Fruit fly (Drosophila melanogaster): ENCODE data around the gene Gr5a.

Gene Gr5a

dm6 chrX:5639083-5639482 is 41.3 kb upstream of the Gr5a start (continued):
- TF ChIP-seq CG8119 (GFP tag; IDR thresholded peaks at IDR 0.05) (0 out of 3 replicates have a peak, but pooled peaks have one; percentile 24), CG6792 (GFP tag; optimal IDR thresholded peaks at IDR 0.05) (peak; percentile 43), CG6808 (GFP tag; optimal IDR thresholded peaks at IDR 0.05) (no peak), Hr4 (GFP tag; optimal IDR thresholded peaks at IDR 0.05) (peak; percentile 22), eg (GFP tag; IDR thresholded peaks at IDR 0.05) (peak; percentile 31; the same call in 1 of the 3 replicates), CG11902 (GFP tag; optimal IDR thresholded peaks at IDR 0.05) (peak; percentile 12), Eip93F (GFP tag; optimal IDR thresholded peaks at IDR 0.05) (no peak), esn (GFP tag; optimal IDR thresholded peaks at IDR 0.05) (peak; percentile 41), Lpt (GFP tag; optimal IDR thresholded peaks at IDR 0.05) (no peak), CG9139 (GFP tag; optimal IDR thresholded peaks at IDR 0.05) (no peak), CG3919 (GFP tag; optimal IDR thresholded peaks at IDR 0.05) (peak; percentile 22), CG7368 (GFP tag; optimal IDR thresholded peaks at IDR 0.05) (no peak), Ets96B (tag; optimal IDR thresholded peaks at IDR 0.05) (peak; percentile 28)

DNA sequence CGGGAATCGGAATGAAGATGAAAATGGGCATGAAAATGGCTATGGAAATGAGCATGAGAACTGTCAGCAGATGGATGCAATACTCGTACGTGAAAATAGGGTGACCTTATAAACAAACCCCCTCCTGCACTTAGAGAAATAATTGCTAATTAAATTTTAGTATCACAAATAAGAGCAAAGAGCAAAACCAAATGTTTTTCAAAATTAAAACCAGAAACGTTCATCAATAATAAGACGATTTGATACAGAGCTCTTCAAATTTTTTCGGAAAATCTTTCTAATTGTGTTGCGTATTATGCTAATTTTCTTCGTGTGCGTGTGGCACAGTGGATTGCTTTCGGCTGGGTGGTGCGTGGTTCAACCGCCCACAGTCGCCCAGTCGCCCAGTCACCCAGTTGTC is 34.2 kb upstream of the Gr5a start:
- TF ChIP-seq CG15336 (GFP tag; IDR thresholded peaks at IDR 0.05): peak; percentile 35; the same call in 1 of the 2 replicates
- no peak for TF ChIP-seq fkh (GFP tag; optimal IDR thresholded peaks at IDR 0.05)
- TF ChIP-seq vri (GFP tag; optimal IDR thresholded peaks at IDR 0.05): no peak
- TF ChIP-seq CG6808 (GFP tag; optimal IDR thresholded peaks at IDR 0.05): no peak
- TF ChIP-seq ss (GFP tag; optimal IDR thresholded peaks at IDR 0.05): no peak
- TF ChIP-seq Eip75B (GFP tag; optimal IDR thresholded peaks at IDR 0.05): peak; percentile 1
- TF ChIP-seq CG10631 (GFP tag; optimal IDR thresholded peaks at IDR 0.05): peak; percentile 4
- no peak for TF ChIP-seq Gug (GFP tag; IDR thresholded peaks at IDR 0.05)
- no peak for TF ChIP-seq CG6276 (GFP tag; optimal IDR thresholded peaks at IDR 0.05)
- peak; percentile 13 for TF ChIP-seq CG32006 (GFP tag; optimal IDR thresholded peaks at IDR 0.05)
- peak; percentile 10 for TF ChIP-seq esn (GFP tag; optimal IDR thresholded peaks at IDR 0.05)
- no peak for TF ChIP-seq CG11294 (GFP tag; IDR thresholded peaks at IDR 0.05)
- no peak for TF ChIP-seq CG10669 (GFP tag; optimal IDR thresholded peaks at IDR 0.05)
- TF ChIP-seq svp (GFP tag): peak; percentile 8
- TF ChIP-seq CG3919 (GFP tag; optimal IDR thresholded peaks at IDR 0.05): no peak
- TF ChIP-seq lz (GFP tag; optimal IDR thresholded peaks at IDR 0.05): no peak
- no peak for TF ChIP-seq CG9139 (GFP tag; optimal IDR thresholded peaks at IDR 0.05)
- no peak for TF ChIP-seq Ets96B (tag; optimal IDR thresholded peaks at IDR 0.05)
- TF ChIP-seq CG34406 (GFP tag; optimal IDR thresholded peaks at IDR 0.05): no peak
- no peak for TF ChIP-seq CG16779 (tag; optimal IDR thresholded peaks at IDR 0.05)
- TF ChIP-seq fd85E (GFP tag; optimal IDR thresholded peaks at IDR 0.05): no peak
- no peak for TF ChIP-seq CG8319 (GFP tag; optimal IDR thresholded peaks at IDR 0.05)
- no peak for TF ChIP-seq dsx (GFP tag; optimal IDR thresholded peaks at IDR 0.05; ENCODE audit: poor library complexity, severe bottlenecking)

- TF ChIP-seq CG10669 (GFP tag; optimal IDR thresholded peaks at IDR 0.05): peak; percentile 66
- TF ChIP-seq fkh (GFP tag; optimal IDR thresholded peaks at IDR 0.05): no peak
- TF ChIP-seq dsx (GFP tag; optimal IDR thresholded peaks at IDR 0.05; ENCODE audit: poor library complexity, severe bottlenecking): peak; percentile 69
- no peak for TF ChIP-seq Eip93F (GFP tag; optimal IDR thresholded peaks at IDR 0.05)
- TF ChIP-seq Gug (GFP tag; IDR thresholded peaks at IDR 0.05): peak; percentile 82
- TF ChIP-seq CG31627 (GFP tag; optimal IDR thresholded peaks at IDR 0.05): peak; percentile 66
- peak; percentile 19 for TF ChIP-seq Sox15 (GFP tag; optimal IDR thresholded peaks at IDR 0.05)
- peak; percentile 59 for TF ChIP-seq CG8632 (GFP tag; optimal IDR thresholded peaks at IDR 0.05)
- TF ChIP-seq acj6 (GFP tag; optimal IDR thresholded peaks at IDR 0.05): peak; percentile 72
- peak; percentile 61 for TF ChIP-seq fd59A (GFP tag; optimal IDR thresholded peaks at IDR 0.05)
- peak; percentile 72; the same call in 1 of the 2 replicates for TF ChIP-seq CG11294 (GFP tag; IDR thresholded peaks at IDR 0.05)
- TF ChIP-seq CG34406 (GFP tag; optimal IDR thresholded peaks at IDR 0.05): peak; percentile 63
- peak; percentile 66 for TF ChIP-seq dac (GFP tag; optimal IDR thresholded peaks at IDR 0.05)
- peak; percentile 40 for TF ChIP-seq Ets21C (GFP tag; optimal IDR thresholded peaks at IDR 0.05)
- TF ChIP-seq CG3032 (tag; optimal IDR thresholded peaks at IDR 0.05): peak; percentile 72
- peak; percentile 58 for TF ChIP-seq Smox (GFP tag; optimal IDR thresholded peaks at IDR 0.05)
- peak; percentile 55 for TF ChIP-seq topi (GFP tag; optimal IDR thresholded peaks at IDR 0.05)
- TF ChIP-seq CG6792 (GFP tag; optimal IDR thresholded peaks at IDR 0.05): peak; percentile 57
- peak; percentile 86 for TF ChIP-seq CG8119 (GFP tag; IDR thresholded peaks at IDR 0.05)
- peak; percentile 59 for TF ChIP-seq Hr39 (GFP tag; optimal IDR thresholded peaks at IDR 0.05)
- TF ChIP-seq CG3919 (GFP tag; optimal IDR thresholded peaks at IDR 0.05): peak; percentile 79
- TF ChIP-seq CG6808 (GFP tag; optimal IDR thresholded peaks at IDR 0.05): peak; percentile 62
- TF ChIP-seq spab (GFP tag; optimal IDR thresholded peaks at IDR 0.05): peak; percentile 64
- peak; percentile 9 for TF ChIP-seq vri (GFP tag; optimal IDR thresholded peaks at IDR 0.05)
- peak; percentile 67 for TF ChIP-seq Ets96B (tag; optimal IDR thresholded peaks at IDR 0.05)
- peak; percentile 48 for TF ChIP-seq Sox102F (GFP tag; optimal IDR thresholded peaks at IDR 0.05)
- TF ChIP-seq Eip78C (GFP tag): peak; percentile 93
- peak; percentile 60 to 64 for TF ChIP-seq salr (GFP tag; optimal IDR thresholded peaks at IDR 0.05)
Observed at dm6 chrX:5648437-5648959, 31.9 kb upstream of the Gr5a start, which contains the start of gene OtopLa. TSS of gene OtopLa (minus strand) at chrX:5648487.
